Worm (Caenorhabditis elegans) whole organism, young adult: ENCODE results near the gene gly-14.

Source experiments
- B0035.1 ChIP-seq: sonication (generic microtip); optimal IDR thresholded peaks from 2 replicates; lab custom pipeline; 2016; ENCODE audit warnings: missing genetic modification characterization, mild to moderate bottlenecking, missing compliant biosample characterization, missing genotype, missing genetic modification reagents
- B0336.3 ChIP-seq: fragments of 200-800 bp; sonication (Bioruptor generic); IDR thresholded peaks from 2 replicates; pipeline ENCODE4 v1.3.6; 2022; ENCODE audit warnings: missing genetic modification characterization, missing compliant biosample characterization
- C06A6.2 ChIP-seq: fragments of 200-800 bp; sonication (Bioruptor generic); conservative IDR thresholded peaks from 2 replicates; pipeline ENCODE4 v1.3.6; 2022; ENCODE audit warnings: missing genetic modification characterization, missing compliant biosample characterization
- C17E4.6 ChIP-seq: fragments of 200-800 bp; sonication (Bioruptor generic); IDR thresholded peaks from 2 replicates; pipeline ENCODE4 v1.3.6; 2022; ENCODE audit warnings: missing genetic modification reagents, missing genetic modification characterization, missing compliant biosample characterization
- D2030.7 ChIP-seq: fragments of 200-800 bp; sonication (Bioruptor generic); IDR thresholded peaks from 2 replicates; pipeline ENCODE4 v1.3.6; 2022; ENCODE audit warnings: missing genetic modification reagents, missing genetic modification characterization, missing compliant biosample characterization
- F10E7.11 ChIP-seq: sonication (generic microtip); optimal IDR thresholded peaks from 2 replicates; lab custom pipeline; 2017; ENCODE audit warnings: mild to moderate bottlenecking, missing genetic modification characterization, moderate library complexity, missing compliant biosample characterization
- F23B12.7 ChIP-seq: sonication (generic microtip); optimal IDR thresholded peaks from 2 replicates; lab custom pipeline; 2017; ENCODE audit warnings: missing genetic modification characterization, mild to moderate bottlenecking, missing compliant biosample characterization, antibody characterized with exemption, moderate library complexity; ENCODE audit not compliant: insufficient read depth
- F39B2.1 ChIP-seq: fragments of 200-800 bp; sonication (Bioruptor generic); IDR thresholded peaks from 2 replicates; pipeline ENCODE4 v1.3.6; 2022; ENCODE audit warnings: missing genetic modification reagents, missing genetic modification characterization, missing compliant biosample characterization
- K12H6.12 ChIP-seq: fragments of 200-800 bp; sonication (Bioruptor generic); optimal IDR thresholded peaks from 2 replicates; lab custom pipeline; 2018; ENCODE audit warnings: mild to moderate bottlenecking, missing genetic modification characterization, missing compliant biosample characterization
- T07F8.4 ChIP-seq: sonication (generic microtip); optimal IDR thresholded peaks from 2 replicates; lab custom pipeline; 2016; ENCODE audit warnings: mild to moderate bottlenecking, missing genetic modification characterization, moderate library complexity, missing compliant biosample characterization
- T26A5.8 ChIP-seq: sonication (generic microtip); optimal IDR thresholded peaks from 2 replicates; lab custom pipeline; 2016; ENCODE audit warnings: missing genetic modification characterization, missing compliant biosample characterization
- Y56A3A.18 ChIP-seq: fragments of 200-800 bp; sonication (Bioruptor generic); IDR thresholded peaks from 2 replicates; pipeline ENCODE4 v1.3.6; 2022; ENCODE audit warnings: missing genetic modification reagents, missing genetic modification characterization, missing compliant biosample characterization
- Y67H2A.10 ChIP-seq: fragments of 200-800 bp; sonication (Bioruptor generic); conservative IDR thresholded peaks from 2 replicates; pipeline ENCODE4 v1.3.6; 2022; ENCODE audit warnings: missing genetic modification reagents, missing genetic modification characterization, missing compliant biosample characterization
- Y95B8A.8 ChIP-seq: fragments of 200-800 bp; sonication (Bioruptor generic); IDR thresholded peaks from 2 replicates; pipeline ENCODE4 v1.3.6; 2022; ENCODE audit warnings: missing genetic modification reagents, missing genetic modification characterization, missing compliant biosample characterization
- akir-1 ChIP-seq: fragments of 200-800 bp; sonication (Bioruptor generic); optimal IDR thresholded peaks from 2 replicates; lab custom pipeline; 2018; ENCODE audit warnings: mild to moderate bottlenecking, missing genetic modification characterization, moderate library complexity, missing compliant biosample characterization
- ama-1 ChIP-seq, 3 experiments: fragments of 150-350 bp in 1 of 3; sonication (generic microtip) in 2 of 3; optimal IDR thresholded peaks; 2 replicates each; lab custom pipeline; 2014 to 2018; ENCODE audit warnings: missing biosample characterization in 2 of 3, missing genetic modification characterization in 2 of 3, missing genetic modification reagents in 2 of 3
- attf-5 ChIP-seq: fragments of 200-800 bp; sonication (Bioruptor generic); optimal IDR thresholded peaks from 2 replicates; lab custom pipeline; 2018; ENCODE audit warnings: mild to moderate bottlenecking, missing genetic modification characterization, missing compliant biosample characterization
- attf-6 ChIP-seq: fragments of 200-800 bp; sonication (Bioruptor generic); IDR thresholded peaks from 2 replicates; pipeline ENCODE4 v1.3.6; 2022; ENCODE audit warnings: missing genetic modification reagents, missing genetic modification characterization, missing compliant biosample characterization
- ccch-3 ChIP-seq: fragments of 200-800 bp; sonication (Bioruptor generic); optimal IDR thresholded peaks from 2 replicates; lab custom pipeline; 2018; ENCODE audit warnings: mild to moderate bottlenecking, missing genetic modification characterization, missing compliant biosample characterization
- cebp-1 ChIP-seq, 2 experiments: fragments of 200-800 bp in 1 of 2; sonication (Bioruptor generic) in 1 of 2; sonication (generic microtip) in 1 of 2; IDR thresholded peaks in 1 of 2; optimal IDR thresholded peaks in 1 of 2; 2 replicates each; pipeline versions ENCODE4 v1.3.6 to Lab custom; 2017 to 2022; ENCODE audit warnings: missing compliant biosample characterization in 2 of 2, missing genetic modification characterization in 2 of 2, mild to moderate bottlenecking in 1 of 2, missing genetic modification reagents in 1 of 2, moderate library complexity in 1 of 2
- ceh-100 ChIP-seq: fragments of 200-800 bp; sonication (Bioruptor generic); IDR thresholded peaks from 2 replicates; pipeline ENCODE4 v1.3.6; 2022; ENCODE audit warnings: missing genetic modification reagents, missing genetic modification characterization, missing compliant biosample characterization
- ceh-40 ChIP-seq: fragments of 200-800 bp; sonication (Bioruptor generic); IDR thresholded peaks from 2 replicates; pipeline ENCODE4 v1.3.6; 2022; ENCODE audit warnings: missing genetic modification characterization, missing compliant biosample characterization
- ceh-58 ChIP-seq: fragments of 200-800 bp; sonication (Bioruptor generic); IDR thresholded peaks from 2 replicates; pipeline ENCODE4 v1.3.6; 2022; ENCODE audit warnings: missing genetic modification characterization, missing compliant biosample characterization
- ceh-91 ChIP-seq: fragments of 200-800 bp; sonication (Bioruptor generic); IDR thresholded peaks from 2 replicates; pipeline ENCODE4 v1.3.6; 2022; ENCODE audit warnings: missing genetic modification reagents, missing genetic modification characterization, missing compliant biosample characterization
- chd-7 ChIP-seq: sonication (generic microtip); optimal IDR thresholded peaks from 2 replicates; lab custom pipeline; 2016; ENCODE audit warnings: mild to moderate bottlenecking, missing genetic modification characterization, moderate library complexity, missing compliant biosample characterization
- dox-1 ChIP-seq: fragments of 200-800 bp; sonication (Bioruptor generic); IDR thresholded peaks from 2 replicates; pipeline ENCODE4 v1.3.6; 2022; ENCODE audit warnings: missing genetic modification reagents, missing genetic modification characterization, missing compliant biosample characterization
- dpl-1 ChIP-seq: fragments of 150-350 bp; optimal IDR thresholded peaks from 2 replicates; lab custom pipeline; 2014; ENCODE audit warnings: missing biosample characterization, missing genetic modification reagents, missing genetic modification characterization
- ets-4 ChIP-seq: fragments of 200-800 bp; sonication (Bioruptor generic); optimal IDR thresholded peaks from 2 replicates; lab custom pipeline; 2018; ENCODE audit warnings: mild to moderate bottlenecking, missing genetic modification characterization, missing compliant biosample characterization
- gei-17 ChIP-seq: fragments of 200-800 bp; sonication (Bioruptor generic); optimal IDR thresholded peaks from 2 replicates; lab custom pipeline; 2018; ENCODE audit warnings: mild to moderate bottlenecking, missing genetic modification characterization, missing compliant biosample characterization
- him-1 ChIP-seq: sonication (generic microtip); optimal IDR thresholded peaks from 2 replicates; lab custom pipeline; 2016; ENCODE audit warnings: missing genotype, missing genetic modification reagents, missing genetic modification characterization, missing compliant biosample characterization
- hlh-12 ChIP-seq: sonication (generic microtip); optimal IDR thresholded peaks from 2 replicates; lab custom pipeline; 2016; ENCODE audit warnings: missing genetic modification characterization, missing compliant biosample characterization
- hlh-26 ChIP-seq: fragments of 200-800 bp; sonication (Bioruptor generic); conservative IDR thresholded peaks from 2 replicates; pipeline ENCODE4 v1.3.6; 2022; ENCODE audit warnings: missing genetic modification reagents, missing genetic modification characterization, missing compliant biosample characterization
- lsl-1 ChIP-seq: fragments of 200-800 bp; sonication (Bioruptor generic); optimal IDR thresholded peaks from 2 replicates; lab custom pipeline; 2018; ENCODE audit warnings: mild to moderate bottlenecking, missing genetic modification characterization, moderate library complexity, missing compliant biosample characterization
- madf-10 ChIP-seq: sonication (generic microtip); optimal IDR thresholded peaks from 2 replicates; lab custom pipeline; 2016; ENCODE audit warnings: mild to moderate bottlenecking, missing genetic modification characterization, missing compliant biosample characterization
- madf-3 ChIP-seq: fragments of 200-800 bp; sonication (Bioruptor generic); IDR thresholded peaks from 2 replicates; pipeline ENCODE4 v1.3.6; 2022; ENCODE audit warnings: missing genetic modification reagents, missing genetic modification characterization, missing compliant biosample characterization
- madf-8 ChIP-seq: fragments of 200-800 bp; sonication (Bioruptor generic); conservative IDR thresholded peaks from 2 replicates; pipeline ENCODE4 v1.3.6; 2022; ENCODE audit warnings: missing genetic modification reagents, missing genetic modification characterization, missing compliant biosample characterization
- mel-28 ChIP-seq: sonication (generic microtip); optimal IDR thresholded peaks from 2 replicates; lab custom pipeline; 2016; ENCODE audit warnings: borderline replicate concordance, mild to moderate bottlenecking, missing genetic modification characterization, missing compliant biosample characterization
- mes-4 ChIP-seq: sonication (generic microtip); optimal IDR thresholded peaks from 2 replicates; lab custom pipeline; 2016; ENCODE audit warnings: missing genotype, missing genetic modification characterization, missing compliant biosample characterization
- mxl-1 ChIP-seq: sonication (generic microtip); optimal IDR thresholded peaks from 2 replicates; lab custom pipeline; 2016; ENCODE audit warnings: missing genetic modification characterization, missing compliant biosample characterization
- nhr-120 ChIP-seq: fragments of 200-800 bp; sonication (Bioruptor generic); IDR thresholded peaks from 2 replicates; pipeline ENCODE4 v1.3.6; 2022; ENCODE audit warnings: missing genetic modification characterization, missing compliant biosample characterization
- rec-8 ChIP-seq, 2 experiments: sonication (generic microtip); optimal IDR thresholded peaks; 2 replicates each; lab custom pipeline; 2016; ENCODE audit warnings: mild to moderate bottlenecking in 2 of 2, missing genetic modification characterization in 2 of 2, missing genetic modification reagents in 2 of 2, missing genotype in 2 of 2, missing biosample characterization in 1 of 2, missing compliant biosample characterization in 1 of 2, moderate library complexity in 1 of 2
- sdz-38 ChIP-seq: sonication (generic microtip); optimal IDR thresholded peaks from 2 replicates; lab custom pipeline; 2016; ENCODE audit warnings: missing genotype, missing genetic modification characterization, missing compliant biosample characterization
- somi-1 ChIP-seq: fragments of 200-800 bp; sonication (Bioruptor generic); optimal IDR thresholded peaks from 2 replicates; lab custom pipeline; 2018; ENCODE audit warnings: mild to moderate bottlenecking, missing genetic modification characterization, missing compliant biosample characterization
- tbp1 ChIP-seq: fragments of 200-800 bp; sonication (Bioruptor generic); optimal IDR thresholded peaks from 2 replicates; lab custom pipeline; 2018; ENCODE audit warnings: mild to moderate bottlenecking, missing genetic modification characterization, missing compliant biosample characterization
- unc-130 ChIP-seq: sonication (generic microtip); optimal IDR thresholded peaks from 2 replicates; lab custom pipeline; 2016; ENCODE audit warnings: missing genetic modification reagents, missing genetic modification characterization, missing compliant biosample characterization
- ztf-22 ChIP-seq: fragments of 200-800 bp; sonication (Bioruptor generic); optimal IDR thresholded peaks from 2 replicates; lab custom pipeline; 2018; ENCODE audit warnings: mild to moderate bottlenecking, missing genetic modification characterization, moderate library complexity, missing compliant biosample characterization
- ztf-26 ChIP-seq: sonication (generic microtip); optimal IDR thresholded peaks from 2 replicates; lab custom pipeline; 2017; ENCODE audit warnings: missing genetic modification characterization, missing compliant biosample characterization
- ztf-28 ChIP-seq: fragments of 200-800 bp; sonication (Bioruptor generic); IDR thresholded peaks from 2 replicates; pipeline ENCODE4 v1.3.6; 2022; ENCODE audit warnings: missing genetic modification reagents, missing genetic modification characterization, missing compliant biosample characterization

Gene gly-14

DNA sequence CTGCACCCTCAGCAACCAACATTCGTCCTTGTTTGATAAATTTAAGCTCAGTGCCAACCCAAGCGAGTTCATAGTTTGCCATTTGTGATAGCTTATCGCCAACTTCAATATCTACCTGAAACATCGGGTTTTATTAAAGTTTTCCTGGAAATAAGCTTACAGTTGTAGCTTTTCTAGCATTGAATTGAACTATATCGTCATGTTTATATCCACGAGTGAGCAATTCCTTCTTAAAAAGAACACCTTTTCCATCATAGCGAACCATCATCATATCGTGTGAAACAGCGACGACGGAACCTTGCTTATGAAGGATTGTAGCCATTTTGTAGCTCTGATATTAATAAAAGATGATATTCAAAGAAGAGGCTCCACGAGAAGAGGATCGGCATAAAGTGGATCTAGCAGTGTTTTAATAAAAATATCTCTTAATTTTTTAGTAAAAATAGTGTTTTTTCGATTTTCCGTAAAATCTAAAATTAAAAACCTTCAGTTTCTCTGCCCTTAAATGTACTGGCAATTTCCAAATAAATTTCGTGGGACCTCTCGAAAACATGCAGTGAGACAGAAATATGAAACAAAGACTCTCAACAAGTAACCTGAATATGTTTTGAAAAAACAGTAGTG, 9.3 kb upstream of the gly-14 start, which contains the start of gene M01F1.8:
TSS of gene M01F1.8 (minus strand) at position 335 of the 624 bp plus-strand sequence.
- TF ChIP-seq ztf-28 (GFP tag; lab: Robert Waterston, UW): no peak
- no peak for TF ChIP-seq ceh-58 (GFP tag; lab: Robert Waterston, UW)
- TF ChIP-seq madf-3 (GFP tag; lab: Robert Waterston, UW): no peak
- TF ChIP-seq madf-8 (GFP tag; lab: Robert Waterston, UW): no peak
- TF ChIP-seq F39B2.1 (GFP tag; lab: Robert Waterston, UW): no peak
- no peak for TF ChIP-seq somi-1 (GFP tag; lab: Kevin White, UChicago)
- no peak for TF ChIP-seq ama-1 (optimal IDR thresholded peaks at IDR 0.05; lab: Kevin White, UChicago)
- peak in 1 of 2 experiments; percentile 45 for TF ChIP-seq ama-1 (GFP tag; optimal IDR thresholded peaks at IDR 0.05; lab: Kevin White, UChicago)
- peak; percentile 61 for TF ChIP-seq unc-130 (GFP tag; lab: Kevin White, UChicago)
- no peak for TF ChIP-seq hlh-12 (tag; lab: Kevin White, UChicago)
- no peak for TF ChIP-seq attf-6 (GFP tag; lab: Robert Waterston, UW)
- no peak for TF ChIP-seq mxl-1
- TF ChIP-seq sdz-38: no peak
- TF ChIP-seq ets-4 (GFP tag; lab: Kevin White, UChicago): no peak
- peak; percentile 28 for TF ChIP-seq lsl-1
- no peak for TF ChIP-seq rec-8 (tag; optimal IDR thresholded peaks at IDR 0.05; lab: Kevin White, UChicago)
- no peak for TF ChIP-seq F23B12.7 (tag; lab: Kevin White, UChicago)
- TF ChIP-seq Y95B8A.8 (GFP tag; lab: Robert Waterston, UW): no peak; the same call in 1 of the 2 replicates
- TF ChIP-seq attf-5: no peak
- TF ChIP-seq ztf-26 (tag; lab: Kevin White, UChicago): no peak
- TF ChIP-seq D2030.7: no peak
- no peak for TF ChIP-seq C06A6.2
- TF ChIP-seq akir-1 (GFP tag; lab: Kevin White, UChicago): no peak
- no peak for TF ChIP-seq madf-10
- TF ChIP-seq mel-28 (tag; lab: Kevin White, UChicago): no peak
- peak; percentile 52 for TF ChIP-seq him-1 (tag; lab: Kevin White, UChicago)
- TF ChIP-seq ceh-91 (GFP tag; lab: Robert Waterston, UW): no peak
- no peak for TF ChIP-seq cebp-1 (GFP tag; IDR thresholded peaks at IDR 0.05; lab: Robert Waterston, UW)
- no peak for TF ChIP-seq cebp-1 (tag; optimal IDR thresholded peaks at IDR 0.05; lab: Kevin White, UChicago)
- no peak for TF ChIP-seq ccch-3 (GFP tag; lab: Kevin White, UChicago)
- TF ChIP-seq C17E4.6: no peak
- TF ChIP-seq dpl-1 (GFP tag; lab: Kevin White, UChicago): no peak
- peak; percentile 20; the same call in 1 of the 2 replicates for TF ChIP-seq B0336.3 (GFP tag; lab: Robert Waterston, UW)
- TF ChIP-seq mes-4: no peak
- no peak for TF ChIP-seq Y67H2A.10 (GFP tag; lab: Robert Waterston, UW)
- no peak for TF ChIP-seq hlh-26
- TF ChIP-seq ztf-22 (GFP tag; lab: Kevin White, UChicago): no peak
- no peak for TF ChIP-seq ceh-40 (GFP tag; lab: Robert Waterston, UW)
- peak; percentile 27 for TF ChIP-seq tbp1 (GFP tag; lab: Kevin White, UChicago)
- TF ChIP-seq chd-7 (tag; lab: Kevin White, UChicago): no peak
- TF ChIP-seq F10E7.11: no peak
- TF ChIP-seq T07F8.4 (tag; lab: Kevin White, UChicago): no peak
- no peak for TF ChIP-seq gei-17
- no peak for TF ChIP-seq dox-1 (GFP tag; lab: Robert Waterston, UW)
- TF ChIP-seq B0035.1 (tag; lab: Kevin White, UChicago): no peak
- 0 out of 2 replicates have a peak, but pooled peaks have one; percentile 26 for TF ChIP-seq Y56A3A.18 (GFP tag; lab: Robert Waterston, UW)
- TF ChIP-seq ceh-100 (GFP tag; lab: Robert Waterston, UW): 0 out of 2 replicates have a peak, but pooled peaks have one; percentile 17
- TF ChIP-seq T26A5.8: peak; percentile 25
- TF ChIP-seq K12H6.12 (tag; lab: Kevin White, UChicago): no peak
- no peak for TF ChIP-seq nhr-120
